Worm (Caenorhabditis elegans): ENCODE measurements around the gene hlh-34.
A peak's percentile ranks its signal among the peaks of the same experiment; 100 is the strongest.

Gene hlh-34

DNA sequence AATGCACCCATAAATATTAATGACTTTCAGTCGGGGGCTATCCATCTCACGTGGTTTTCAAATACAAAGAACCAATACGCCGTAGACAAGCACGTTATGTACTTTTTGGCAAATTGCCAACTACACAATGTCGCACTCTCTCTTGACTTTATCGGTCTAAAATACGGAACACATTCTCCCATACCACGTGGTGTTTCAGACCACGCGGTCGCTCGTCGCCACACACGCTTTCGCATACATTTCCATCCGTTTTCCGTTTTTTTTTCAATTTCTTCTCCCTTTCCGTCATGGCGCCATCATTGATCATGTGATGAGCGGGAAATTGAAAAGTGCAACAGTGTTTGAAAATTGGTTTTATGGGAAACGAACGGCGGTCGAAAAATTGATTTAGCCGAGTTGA is 48.6 kb downstream of the hlh-34 start (continued):
- TF ChIP-seq zim-3 (tag; optimal IDR thresholded peaks at IDR 0.05) (no peak), F39B2.1 (GFP tag; IDR thresholded peaks at IDR 0.05) (no peak), atf-7 (tag; optimal IDR thresholded peaks at IDR 0.05) (peak; percentile 84), nhr-179 (tag; optimal IDR thresholded peaks at IDR 0.05) (no peak), aptf-3 (GFP tag; IDR thresholded peaks at IDR 0.05) (no peak), lin-35 (GFP tag; optimal IDR thresholded peaks at IDR 0.05) (peak in 1 of 3 experiments; percentile 64), akir-1 (GFP tag; optimal IDR thresholded peaks at IDR 0.05) (no peak), athp-1 (tag; optimal IDR thresholded peaks at IDR 0.05) (peak; percentile 48), tbp1 (GFP tag; optimal IDR thresholded peaks at IDR 0.05) (peak; percentile 61), F55B11.4 (tag; optimal IDR thresholded peaks at IDR 0.05; ENCODE audit: borderline replicate concordance, insufficient read depth) (no peak), madf-10 (tag; optimal IDR thresholded peaks at IDR 0.05) (peak; percentile 56), hrde-1 (tag; optimal IDR thresholded peaks at IDR 0.05; ENCODE audit: borderline replicate concordance) (no peak), egl-44 (GFP tag; IDR thresholded peaks at IDR 0.05) (0 out of 2 replicates have a peak, but pooled peaks have one; percentile 61), F49E8.2 (tag; optimal IDR thresholded peaks at IDR 0.05; ENCODE audit: insufficient read depth) (no peak), pbrm-1 (GFP tag; IDR thresholded peaks at IDR 0.05) (peak; percentile 64), B0019.2 (GFP tag; conservative IDR thresholded peaks at IDR 0.05) (no peak), ztf-3 (GFP tag; optimal IDR thresholded peaks at IDR 0.05) (peak; percentile 79), rec-8 (tag; optimal IDR thresholded peaks at IDR 0.05) (no peak), F57C9.4 (tag; optimal IDR thresholded peaks at IDR 0.05) (no peak), K11D2.4 (GFP tag; IDR thresholded peaks at IDR 0.05) (peak; percentile 91), pha-4 (tag; optimal IDR thresholded peaks at IDR 0.05) (no peak), nhr-90 (tag; optimal IDR thresholded peaks at IDR 0.05) (peak; percentile 75), die-1 (tag; optimal IDR thresholded peaks at IDR 0.05) (peak; percentile 71), dpff-1 (tag; optimal IDR thresholded peaks at IDR 0.05) (no peak), ceh-91 (GFP tag; IDR thresholded peaks at IDR 0.05) (no peak), F52B5.7 (tag; optimal IDR thresholded peaks at IDR 0.05) (peak; percentile 58), sdz-38 (tag; optimal IDR thresholded peaks at IDR 0.05) (no peak), Y79H2A.3 (GFP tag; conservative IDR thresholded peaks at IDR 0.05) (no peak), F33H1.4 (GFP tag; IDR thresholded peaks at IDR 0.05) (peak; percentile 25), repo-1 (tag; optimal IDR thresholded peaks at IDR 0.05) (peak; percentile 70), ZK185.1 (tag; optimal IDR thresholded peaks at IDR 0.05; ENCODE audit: poor library complexity, severe bottlenecking) (peak; percentile 67), dox-1 (GFP tag; IDR thresholded peaks at IDR 0.05) (peak; percentile 80), ceh-27 (GFP tag; optimal IDR thresholded peaks at IDR 0.05) (peak; percentile 18), madf-8 (GFP tag; conservative IDR thresholded peaks at IDR 0.05) (no peak), rcor-1 (GFP tag; IDR thresholded peaks at IDR 0.05) (peak; percentile 59), nhr-120 (GFP tag; IDR thresholded peaks at IDR 0.05) (no peak), ceh-40 (GFP tag; IDR thresholded peaks at IDR 0.05) (no peak), bed-2 (GFP tag; IDR thresholded peaks at IDR 0.05) (no peak), mxl-1 (tag; optimal IDR thresholded peaks at IDR 0.05) (no peak), mes-4 (tag; optimal IDR thresholded peaks at IDR 0.05) (no peak), dpl-1 (GFP tag; optimal IDR thresholded peaks at IDR 0.05) (no peak), ztf-28 (GFP tag; IDR thresholded peaks at IDR 0.05) (no peak), nhr-80 (tag; optimal IDR thresholded peaks at IDR 0.05) (peak; percentile 88), ztf-26 (tag; optimal IDR thresholded peaks at IDR 0.05) (peak; percentile 96), snpc-1.1 (tag; optimal IDR thresholded peaks at IDR 0.05; ENCODE audit: insufficient read depth) (no peak), B0035.1 (tag; optimal IDR thresholded peaks at IDR 0.05) (no peak), mel-28 (tag; optimal IDR thresholded peaks at IDR 0.05; ENCODE audit: borderline replicate concordance) (no peak), him-1 (tag; optimal IDR thresholded peaks at IDR 0.05) (no peak), gei-17 (GFP tag; optimal IDR thresholded peaks at IDR 0.05) (peak; percentile 82)

Data from whole organism, young adult.